Fruit fly (Drosophila melanogaster) whole organism, wandering third instar larva: Measurements from ENCODE around the gene Rab3-GAP.
A peak's percentile ranks its signal among the peaks of the same experiment; 100 is the strongest.

Experiments used
- Dfd ChIP-seq: fragments of >200 bp; optimal IDR thresholded peaks from 2 replicates; lab custom pipeline; 2017; ENCODE audit warnings: missing biosample characterization, missing genetic modification characterization
- Hr78 ChIP-seq: fragments of >200 bp; optimal IDR thresholded peaks from 2 replicates; lab custom pipeline; 2017; ENCODE audit warnings: missing biosample characterization, missing genetic modification characterization
- Jra ChIP-seq: sonication (Bioruptor generic); optimal IDR thresholded peaks from 2 replicates; lab custom pipeline; 2016; ENCODE audit warnings: missing biosample characterization, missing genetic modification characterization
- Mio ChIP-seq: sonication (Bioruptor generic); optimal IDR thresholded peaks from 2 replicates; lab custom pipeline; 2016; ENCODE audit warnings: missing biosample characterization, missing genetic modification characterization
- N ChIP-seq: fragments of >200 bp; optimal IDR thresholded peaks from 2 replicates; lab custom pipeline; 2018; ENCODE audit warnings: missing biosample characterization, missing external identifiers, missing genetic modification characterization
- OdsH ChIP-seq: fragments of 200-800 bp; sonication (Bioruptor generic); optimal IDR thresholded peaks from 2 replicates; lab custom pipeline; 2016; ENCODE audit warnings: missing biosample characterization, mild to moderate bottlenecking, missing genetic modification characterization
- dl ChIP-seq, 2 experiments: fragments of 175-275, 200-275 bp in 1 of 2; fragments of 200-275 bp in 1 of 2; sonication (Bioruptor generic); optimal IDR thresholded peaks; lab custom pipeline; 2018; ENCODE audit warnings: mild to moderate bottlenecking in 2 of 2, missing biosample characterization in 2 of 2, missing genetic modification characterization in 2 of 2, moderate library complexity in 2 of 2; ENCODE audit not compliant: partially characterized antibody in 2 of 2, insufficient read depth in 1 of 2
- fru ChIP-seq: fragments of 200-800 bp; sonication (Bioruptor generic); optimal IDR thresholded peaks from 3 replicates; lab custom pipeline; 2016; ENCODE audit warnings: missing biosample characterization, mild to moderate bottlenecking, missing genetic modification characterization
- lola ChIP-seq: fragments of >200 bp; optimal IDR thresholded peaks from 2 replicates; lab custom pipeline; 2017; ENCODE audit warnings: missing biosample characterization, missing genetic modification characterization

DNA sequence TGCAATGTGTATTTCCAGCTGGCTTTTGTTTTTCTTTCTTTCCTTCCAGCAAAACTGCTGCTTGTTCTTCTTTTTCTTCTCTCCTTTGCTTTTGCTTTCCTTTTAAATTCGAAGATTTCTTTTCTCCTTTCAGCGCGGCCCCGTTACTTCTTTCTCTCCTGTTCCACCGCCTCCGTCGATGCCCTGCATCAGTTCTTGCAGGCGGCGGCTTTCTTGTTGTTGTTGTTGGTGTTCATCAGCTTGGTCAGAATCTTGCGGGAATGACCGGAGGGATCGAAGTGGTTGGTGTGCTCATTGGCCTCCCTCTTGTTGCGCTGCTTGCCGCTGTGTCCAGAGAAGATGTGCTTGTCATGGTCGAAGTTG, 17.4 kb downstream of the Rab3-GAP start:
- TF ChIP-seq Jra (GFP tag; lab: Kevin White, UChicago) (no peak), N (no peak), fru (GFP tag; lab: Kevin White, UChicago) (no peak), Mio (GFP tag; lab: Kevin White, UChicago) (no peak), Dfd (GFP tag; lab: Kevin White, UChicago) (no peak), Hr78 (GFP tag; lab: Kevin White, UChicago) (no peak), dl (GFP tag; optimal IDR thresholded peaks at IDR 0.05; lab: Kevin White, UChicago; ENCODE audit: insufficient read depth in 1 of 2, partially characterized antibody in 2 of 2) (no peak), OdsH (GFP tag; lab: Kevin White, UChicago) (no peak), lola (peak; percentile 59)
